Worm (Caenorhabditis elegans) whole organism, young adult: Measurements from ENCODE around the gene grl-17.

Experiments
- ets-4 ChIP-seq: fragments of 200-800 bp; sonication (Bioruptor generic); optimal IDR thresholded peaks from 2 replicates; lab custom pipeline; 2018; ENCODE audit warnings: mild to moderate bottlenecking, missing genetic modification characterization, missing compliant biosample characterization
- pha-4 ChIP-seq: fragments of 150-350 bp; sonication (generic microtip); optimal IDR thresholded peaks from 2 replicates; lab custom pipeline; 2014; ENCODE audit warnings: missing biosample characterization, missing genetic modification reagents, missing genetic modification characterization
- rpc-1 ChIP-seq, 2 experiments: fragments of 150-350 bp in 1 of 2; sonication (generic microtip) in 1 of 2; optimal IDR thresholded peaks; 2 replicates each; lab custom pipeline; 2014 to 2018; ENCODE audit warnings: missing biosample characterization in 1 of 2, missing genetic modification characterization in 1 of 2, missing genetic modification reagents in 1 of 2, missing genotype in 1 of 2

DNA sequence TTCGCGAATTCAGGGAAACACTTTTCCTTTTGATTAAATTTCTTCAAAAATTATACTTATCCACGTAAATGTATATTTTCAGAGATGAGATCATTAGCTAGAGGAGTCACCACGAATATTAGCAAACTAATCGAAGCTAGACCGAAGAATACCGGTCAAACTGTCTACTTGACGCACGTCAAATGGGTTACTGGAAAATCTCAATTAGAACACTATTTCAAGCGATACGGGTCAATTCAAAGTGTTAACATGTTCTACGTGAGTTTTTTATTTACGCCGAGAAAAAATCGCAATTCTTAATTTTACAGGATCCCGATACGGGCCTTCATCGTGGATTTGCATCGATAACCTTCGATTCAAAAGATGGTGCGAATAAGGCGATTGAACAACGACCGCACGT lies 2.0 kb upstream of the grl-17 start, which contains the start of gene slrp-1:
- TF ChIP-seq ets-4 (GFP tag; lab: Kevin White, UChicago) (no peak), pha-4 (no peak), rpc-1 (optimal IDR thresholded peaks at IDR 0.05; lab: Kevin White, UChicago) (no peak), rpc-1 (tag; optimal IDR thresholded peaks at IDR 0.05; lab: Kevin White, UChicago) (no peak)
